Fruit fly (Drosophila melanogaster): ENCODE measurements around the gene Dhrs4.

Dhrs4 gene

dm6 chr3L:5139312-5139711 is 2.1 kb downstream of the Dhrs4 start, which contains the start of the genes Tcs5 and CHMP2B (continued):
- TF ChIP-seq pzg (GFP tag; optimal IDR thresholded peaks at IDR 0.05), result peak; percentile 73
- TF ChIP-seq pfk (GFP tag; optimal IDR thresholded peaks at IDR 0.05), result peak; percentile 80
- peak; percentile 100 for TF ChIP-seq CG10462 (GFP tag; optimal IDR thresholded peaks at IDR 0.05)
- peak; percentile 100 for TF ChIP-seq wdn (GFP tag; IDR thresholded peaks at IDR 0.05)
- no peak for TF ChIP-seq lov (optimal IDR thresholded peaks at IDR 0.05)
- TF ChIP-seq lov (GFP tag; IDR thresholded peaks at IDR 0.05), result peak; percentile 100
- peak; percentile 100 for TF ChIP-seq gce (GFP tag; IDR thresholded peaks at IDR 0.05)
- peak; percentile 99 for TF ChIP-seq CG9727 (GFP tag; optimal IDR thresholded peaks at IDR 0.05)
- peak; percentile 97 for TF ChIP-seq CG11560 (tag; IDR thresholded peaks at IDR 0.05)
- TF ChIP-seq CG3163 (GFP tag; optimal IDR thresholded peaks at IDR 0.05), result peak; percentile 95
- TF ChIP-seq ATbp (GFP tag; optimal IDR thresholded peaks at IDR 0.05), result peak; percentile 99
- peak; percentile 100 for TF ChIP-seq Max (GFP tag; optimal IDR thresholded peaks at IDR 0.05)
- peak; percentile 98 for TF ChIP-seq CG2712 (tag; optimal IDR thresholded peaks at IDR 0.05)
- TF ChIP-seq onecut (GFP tag; IDR thresholded peaks at IDR 0.05), result peak; percentile 99
- peak; percentile 99 for TF ChIP-seq odd (GFP tag; optimal IDR thresholded peaks at IDR 0.05)
- TF ChIP-seq inv (GFP tag; IDR thresholded peaks at IDR 0.05; ENCODE audit: partially characterized antibody), result no peak; the same call in 1 of the 2 replicates
- peak; percentile 100 for TF ChIP-seq Sox102F (GFP tag; optimal IDR thresholded peaks at IDR 0.05)
- peak; percentile 100 for TF ChIP-seq NfI (GFP tag; optimal IDR thresholded peaks at IDR 0.05)
- TF ChIP-seq sima (GFP tag; optimal IDR thresholded peaks at IDR 0.05), result peak; percentile 99
- TF ChIP-seq H2.0 (GFP tag; IDR thresholded peaks at IDR 0.05), result peak; percentile 100
- TF ChIP-seq nmo (GFP tag; optimal IDR thresholded peaks at IDR 0.05), result peak; percentile 100
- TF ChIP-seq abd-A (tag; optimal IDR thresholded peaks at IDR 0.05), result no peak
- TF ChIP-seq zfh2 (GFP tag; optimal IDR thresholded peaks at IDR 0.05), result peak; percentile 100
- TF ChIP-seq Antp (GFP tag; optimal IDR thresholded peaks at IDR 0.05), result peak; percentile 99
- TF ChIP-seq Chrac-16 (GFP tag; optimal IDR thresholded peaks at IDR 0.05), result peak; percentile 100
- peak; percentile 100 for TF ChIP-seq sisA (GFP tag; IDR thresholded peaks at IDR 0.05)
- TF ChIP-seq CG8478 (optimal IDR thresholded peaks at IDR 0.05), result no peak
- TF ChIP-seq Oaz (GFP tag; IDR thresholded peaks at IDR 0.05), result peak; percentile 100
- peak; percentile 99 for TF ChIP-seq CG10147 (GFP tag; optimal IDR thresholded peaks at IDR 0.05)
- TF ChIP-seq CG12071 (GFP tag; optimal IDR thresholded peaks at IDR 0.05), result peak; percentile 99
- peak; percentile 99 for TF ChIP-seq sug (tag; optimal IDR thresholded peaks at IDR 0.05)
- peak; percentile 99 for TF ChIP-seq Asciz (GFP tag; optimal IDR thresholded peaks at IDR 0.05)
- peak; percentile 100 for TF ChIP-seq lilli (GFP tag; optimal IDR thresholded peaks at IDR 0.05)
- TF ChIP-seq Rfx (GFP tag; IDR thresholded peaks at IDR 0.05), result peak; percentile 100
- TF ChIP-seq CG13894 (tag; optimal IDR thresholded peaks at IDR 0.05), result peak; percentile 99
- peak; percentile 100 for TF ChIP-seq CG15696 (tag; optimal IDR thresholded peaks at IDR 0.05)
- TF ChIP-seq Hand (GFP tag; optimal IDR thresholded peaks at IDR 0.05), result peak; percentile 98
- TF ChIP-seq eyg (GFP tag; optimal IDR thresholded peaks at IDR 0.05), result peak; percentile 99
- TF ChIP-seq CG16863 (GFP tag; optimal IDR thresholded peaks at IDR 0.05), result peak; percentile 99
- peak; percentile 94 for TF ChIP-seq MESR4 (GFP tag; optimal IDR thresholded peaks at IDR 0.05)
- TF ChIP-seq CG31441 (GFP tag; IDR thresholded peaks at IDR 0.05), result peak; percentile 99
- TF ChIP-seq sna (GFP tag; IDR thresholded peaks at IDR 0.05; ENCODE audit: partially characterized antibody), result 0 out of 2 replicates have a peak, but pooled peaks have one; percentile 42
- TF ChIP-seq zen (tag; optimal IDR thresholded peaks at IDR 0.05), result peak; percentile 100
- TF ChIP-seq CHES-1-like (GFP tag; optimal IDR thresholded peaks at IDR 0.05), result peak; percentile 99
- peak; percentile 100 for TF ChIP-seq Dek (tag; optimal IDR thresholded peaks at IDR 0.05)
- TF ChIP-seq E2f1 (GFP tag; IDR thresholded peaks at IDR 0.05), result peak; percentile 100
- peak; percentile 38; the same call in 1 of the 3 replicates for TF ChIP-seq CG16813 (GFP tag; IDR thresholded peaks at IDR 0.05; ENCODE audit: partially characterized antibody)
- peak; percentile 96 for TF ChIP-seq CG17186 (GFP tag; optimal IDR thresholded peaks at IDR 0.05)
- TF ChIP-seq CG34422 (GFP tag; IDR thresholded peaks at IDR 0.05), result peak; percentile 100
- peak; percentile 100 for TF ChIP-seq CG6689 (GFP tag; IDR thresholded peaks at IDR 0.05)
- TF ChIP-seq CG4854 (GFP tag; optimal IDR thresholded peaks at IDR 0.05), result peak; percentile 100
